Fruit fly (Drosophila melanogaster) whole organism, wandering third instar larva: ENCODE measurements around the gene Polr3G.

Experiments
- CG9705 ChIP-seq: fragments of 200-800 bp; sonication (Bioruptor generic); optimal IDR thresholded peaks from 2 replicates; lab custom pipeline; 2018; ENCODE audit warnings: missing biosample characterization, mild to moderate bottlenecking, missing genetic modification characterization
- CrebA ChIP-seq: fragments of 200-800 bp; sonication (Bioruptor generic); optimal IDR thresholded peaks from 2 replicates; lab custom pipeline; 2016; ENCODE audit warnings: missing biosample characterization, mild to moderate bottlenecking, missing genetic modification characterization, borderline replicate concordance
- Dif ChIP-seq: fragments of 200-275, 200-300 bp; sonication (Bioruptor generic); optimal IDR thresholded peaks from 2 replicates; lab custom pipeline; 2018; ENCODE audit warnings: missing biosample characterization, missing genetic modification characterization; ENCODE audit not compliant: partially characterized antibody
- GATAd ChIP-seq: sonication (Bioruptor generic); optimal IDR thresholded peaks from 2 replicates; lab custom pipeline; 2016; ENCODE audit warnings: missing biosample characterization, missing genetic modification characterization
- HLH106 ChIP-seq: fragments of 200-800 bp; optimal IDR thresholded peaks from 3 replicates; lab custom pipeline; 2019; ENCODE audit warnings: missing biosample characterization, mild to moderate bottlenecking, missing genetic modification characterization, moderate library complexity
- Hnf4 ChIP-seq: fragments of 200-800 bp; sonication (Bioruptor generic); optimal IDR thresholded peaks from 2 replicates; lab custom pipeline; 2016; ENCODE audit warnings: missing biosample characterization, mild to moderate bottlenecking, missing genetic modification characterization
- Hr78 ChIP-seq: fragments of >200 bp; optimal IDR thresholded peaks from 2 replicates; lab custom pipeline; 2017; ENCODE audit warnings: missing biosample characterization, missing genetic modification characterization
- Jra ChIP-seq: sonication (Bioruptor generic); optimal IDR thresholded peaks from 2 replicates; lab custom pipeline; 2016; ENCODE audit warnings: missing biosample characterization, missing genetic modification characterization
- Mio ChIP-seq: sonication (Bioruptor generic); optimal IDR thresholded peaks from 2 replicates; lab custom pipeline; 2016; ENCODE audit warnings: missing biosample characterization, missing genetic modification characterization
- N ChIP-seq: fragments of >200 bp; optimal IDR thresholded peaks from 2 replicates; lab custom pipeline; 2018; ENCODE audit warnings: missing biosample characterization, missing external identifiers, missing genetic modification characterization
- Rel ChIP-seq, 2 experiments: fragments of 200-800 bp; sonication (Bioruptor generic) in 1 of 2; optimal IDR thresholded peaks; 2 replicates in 1 of 2; 3 replicates in 1 of 2; lab custom pipeline; 2016 to 2019; ENCODE audit warnings: mild to moderate bottlenecking in 2 of 2, missing biosample characterization in 2 of 2, missing genetic modification characterization in 2 of 2, moderate library complexity in 1 of 2
- Sp1 ChIP-seq: fragments of 200-800 bp; sonication (Bioruptor generic); optimal IDR thresholded peaks from 3 replicates; lab custom pipeline; 2019; ENCODE audit warnings: missing biosample characterization, mild to moderate bottlenecking, missing genetic modification characterization, moderate library complexity
- Vsx2 ChIP-seq: fragments of 200-300, 225-300 bp; sonication (Bioruptor generic); optimal IDR thresholded peaks from 2 replicates; lab custom pipeline; 2018; ENCODE audit warnings: missing biosample characterization, missing genetic modification characterization; ENCODE audit not compliant: partially characterized antibody
- br ChIP-seq: fragments of 200-800 bp; sonication (Bioruptor generic); optimal IDR thresholded peaks from 2 replicates; lab custom pipeline; 2016; ENCODE audit warnings: missing biosample characterization, missing genetic modification characterization
- brk ChIP-seq: fragments of 200-800 bp; sonication (Bioruptor generic); optimal IDR thresholded peaks from 2 replicates; lab custom pipeline; 2016; ENCODE audit warnings: missing biosample characterization, mild to moderate bottlenecking, missing genetic modification characterization
- dsf ChIP-seq: sonication (Bioruptor generic); optimal IDR thresholded peaks from 2 replicates; lab custom pipeline; 2016; ENCODE audit warnings: missing biosample characterization, missing genetic modification characterization, borderline replicate concordance
- ey ChIP-seq: fragments of 200-800 bp; sonication (Bioruptor generic); optimal IDR thresholded peaks from 2 replicates; lab custom pipeline; 2016; ENCODE audit warnings: missing biosample characterization, missing genetic modification characterization
- foxo ChIP-seq, 2 experiments: fragments of 200-800 bp; sonication (Bioruptor generic); optimal IDR thresholded peaks; 2 replicates in 1 of 2; 3 replicates in 1 of 2; lab custom pipeline; 2016 to 2017; ENCODE audit warnings: missing biosample characterization in 2 of 2, missing genetic modification characterization in 2 of 2
- fru ChIP-seq: fragments of 200-800 bp; sonication (Bioruptor generic); optimal IDR thresholded peaks from 3 replicates; lab custom pipeline; 2016; ENCODE audit warnings: missing biosample characterization, mild to moderate bottlenecking, missing genetic modification characterization
- h ChIP-seq: fragments of 200-800 bp; sonication (Bioruptor generic); optimal IDR thresholded peaks from 3 replicates; lab custom pipeline; 2016; ENCODE audit warnings: missing biosample characterization, mild to moderate bottlenecking, missing genetic modification characterization
- jim ChIP-seq: fragments of 175-275, 200-325 bp; sonication (Bioruptor generic); optimal IDR thresholded peaks from 2 replicates; lab custom pipeline; 2016; ENCODE audit warnings: missing biosample characterization, mild to moderate bottlenecking, missing genetic modification characterization
- lola ChIP-seq: fragments of >200 bp; optimal IDR thresholded peaks from 2 replicates; lab custom pipeline; 2017; ENCODE audit warnings: missing biosample characterization, missing genetic modification characterization
- rgr ChIP-seq: fragments of 200-800 bp; sonication (Bioruptor generic); optimal IDR thresholded peaks from 3 replicates; lab custom pipeline; 2016; ENCODE audit warnings: missing biosample characterization, mild to moderate bottlenecking, missing genetic modification characterization
- sage ChIP-seq: fragments of 200-800 bp; sonication (Bioruptor generic); optimal IDR thresholded peaks from 2 replicates; lab custom pipeline; 2016; ENCODE audit warnings: missing biosample characterization, mild to moderate bottlenecking, missing genetic modification characterization
- sv ChIP-seq: fragments of 200-800 bp; sonication (Bioruptor generic); optimal IDR thresholded peaks from 3 replicates; lab custom pipeline; 2016; ENCODE audit warnings: missing biosample characterization, missing genetic modification characterization
- tai ChIP-seq: sonication (Bioruptor generic); optimal IDR thresholded peaks from 2 replicates; lab custom pipeline; 2016; ENCODE audit warnings: missing biosample characterization, missing genetic modification characterization
- usp ChIP-seq: fragments of >200 bp; optimal IDR thresholded peaks from 2 replicates; lab custom pipeline; 2017; ENCODE audit warnings: missing biosample characterization, missing genetic modification characterization

The Polr3G gene

DNA sequence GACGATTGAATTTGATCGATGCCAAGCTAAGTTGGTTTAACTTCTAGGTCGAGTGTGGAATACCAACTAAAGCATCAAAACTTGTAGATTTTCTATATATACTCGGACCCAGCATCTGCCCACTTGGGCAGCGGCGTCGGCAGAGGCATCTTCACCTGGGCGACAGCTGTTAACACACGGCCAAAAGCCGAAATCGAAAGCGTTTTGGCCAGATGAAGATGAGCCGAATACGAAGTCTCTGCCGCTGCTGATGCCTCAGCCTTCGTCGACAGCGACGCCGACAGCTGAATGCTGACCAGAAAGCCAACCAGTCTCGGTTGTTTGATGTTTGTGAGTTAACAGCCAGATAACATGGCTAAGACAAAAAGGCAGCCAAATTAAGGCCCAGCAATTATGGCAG lies 38.0 kb downstream of the Polr3G start, which contains the start of gene CG13731:
Gene CG13731, minus strand, starts transcription at position 62 of the 400 bp plus-strand sequence.
- no peak for TF ChIP-seq brk
- TF ChIP-seq CrebA (GFP tag; lab: Kevin White, UChicago): no peak
- no peak for TF ChIP-seq Dif (GFP tag; lab: Kevin White, UChicago)
- TF ChIP-seq GATAd: peak; percentile 6

DNA sequence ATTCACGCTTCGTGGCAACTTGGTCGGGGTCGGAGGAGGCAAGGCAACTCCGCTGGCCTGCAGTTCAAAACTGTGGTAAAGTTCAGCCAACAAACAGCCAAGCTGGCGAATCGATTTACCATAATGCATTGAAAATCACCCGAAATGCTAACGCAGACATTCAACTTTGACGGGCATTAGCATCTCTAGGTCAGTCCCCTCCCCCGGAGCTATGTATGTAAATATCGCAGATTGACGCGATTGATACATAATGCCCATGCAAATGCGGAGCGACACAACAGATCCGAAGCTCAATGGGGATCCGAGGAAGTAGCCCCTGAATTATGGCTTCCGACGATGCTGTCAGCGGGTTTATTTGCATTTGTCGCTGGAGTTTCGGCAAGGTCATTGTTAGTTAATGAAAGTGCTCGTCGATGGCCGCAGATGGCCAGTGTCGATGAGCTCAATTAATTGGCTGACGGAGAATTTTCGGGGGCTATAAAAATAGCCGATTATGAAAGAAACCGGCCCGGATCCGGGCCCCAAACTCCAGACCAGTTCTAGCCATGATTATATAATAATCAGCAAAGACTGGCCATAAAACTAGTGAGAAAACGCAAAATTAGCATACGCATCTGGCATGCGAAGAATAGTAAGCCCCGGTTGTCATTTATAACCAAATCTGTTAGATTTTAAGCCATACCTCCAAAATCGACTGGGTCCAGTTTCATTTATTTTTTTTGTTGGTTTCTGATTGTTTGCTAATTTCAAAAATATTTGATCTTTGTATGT lies 40.1 kb downstream of the Polr3G start:
- no peak for TF ChIP-seq CG9705 (GFP tag; lab: Kevin White, UChicago)
- TF ChIP-seq lola (GFP tag; lab: Kevin White, UChicago): no peak
- no peak for TF ChIP-seq brk
- no peak for TF ChIP-seq Hr78 (GFP tag; lab: Kevin White, UChicago)
- TF ChIP-seq rgr: no peak
- TF ChIP-seq Vsx2 (GFP tag; lab: Kevin White, UChicago): no peak
- no peak for TF ChIP-seq Mio (GFP tag; lab: Kevin White, UChicago)
- no peak for TF ChIP-seq CrebA (GFP tag; lab: Kevin White, UChicago)
- TF ChIP-seq Jra (GFP tag; lab: Kevin White, UChicago): no peak

DNA sequence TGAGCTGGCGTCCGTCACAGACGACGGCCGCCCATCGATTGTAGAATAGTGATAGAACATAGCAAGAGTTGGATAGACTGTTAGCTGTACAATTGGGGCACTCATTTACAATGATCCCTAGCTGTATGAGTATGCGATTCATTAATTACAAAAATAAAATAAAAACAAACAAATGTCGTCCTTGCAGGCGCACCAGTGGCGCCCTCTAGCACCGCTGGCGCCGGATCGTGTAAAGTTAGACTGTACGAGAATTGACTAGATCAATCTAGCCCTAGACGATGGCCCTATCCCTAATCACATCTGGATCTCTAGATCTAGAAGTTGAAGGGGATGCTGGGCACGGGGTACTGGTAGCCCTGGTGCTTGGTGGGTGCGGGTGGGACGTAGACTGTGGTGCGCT lies 43.2 kb downstream of the Polr3G start:
- TF ChIP-seq tai (GFP tag; lab: Kevin White, UChicago) (no peak), br (GFP tag; lab: Kevin White, UChicago) (no peak), sage (GFP tag; lab: Kevin White, UChicago) (no peak), usp (GFP tag; lab: Kevin White, UChicago) (no peak), dsf (GFP tag; lab: Kevin White, UChicago) (no peak), fru (no peak), rgr (no peak), ey (GFP tag; lab: Kevin White, UChicago) (no peak), CrebA (GFP tag; lab: Kevin White, UChicago) (no peak)

DNA sequence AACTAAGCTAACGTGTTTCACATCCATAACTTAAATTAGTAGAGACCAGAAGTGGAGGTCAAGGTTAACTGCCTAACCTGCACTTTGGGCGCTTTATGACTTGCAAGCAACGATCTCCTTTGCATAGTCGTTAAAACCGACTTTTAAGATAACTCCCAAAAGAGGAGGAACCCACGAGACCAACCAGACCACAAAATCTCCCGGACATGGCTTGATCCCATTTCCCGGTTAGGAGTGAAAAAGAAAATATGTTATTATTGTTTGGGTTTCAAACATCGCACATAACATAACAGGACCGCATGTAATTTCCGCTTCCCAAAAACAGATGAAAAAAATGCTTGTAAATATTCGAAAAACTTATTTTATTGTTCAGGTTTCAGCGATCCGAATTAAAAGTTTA lies 43.6 kb downstream of the Polr3G start:
- TF ChIP-seq CrebA (GFP tag; lab: Kevin White, UChicago) (no peak), Hnf4 (GFP tag; lab: Kevin White, UChicago) (no peak), h (GFP tag; lab: Kevin White, UChicago) (no peak), sv (GFP tag; lab: Kevin White, UChicago) (no peak), rgr (no peak), CG9705 (GFP tag; lab: Kevin White, UChicago) (no peak)

DNA sequence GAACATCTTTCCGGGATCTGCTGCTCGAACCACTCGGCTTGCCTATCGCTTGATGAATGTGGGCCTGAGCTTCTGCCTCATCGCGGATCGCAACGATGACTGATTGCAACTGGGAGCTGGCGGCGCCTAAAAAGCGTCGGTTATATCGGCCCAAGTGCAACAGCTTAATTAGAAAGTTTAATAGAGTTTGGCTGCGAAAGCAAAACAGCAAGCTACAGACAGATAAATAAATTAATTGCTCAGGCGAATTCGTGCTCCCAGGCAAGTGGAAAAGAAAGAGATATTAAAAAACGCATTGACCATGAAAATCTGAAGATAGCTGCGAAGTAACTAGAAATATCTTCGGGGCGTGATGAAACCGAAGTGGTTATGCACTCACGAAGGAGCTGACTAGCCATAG lies 44.3 kb downstream of the Polr3G start, which contains the start of gene CG13728:
Gene CG13728, minus strand, starts transcription at position 101 of the 400 bp plus-strand sequence.
- no peak for TF ChIP-seq fru

DNA sequence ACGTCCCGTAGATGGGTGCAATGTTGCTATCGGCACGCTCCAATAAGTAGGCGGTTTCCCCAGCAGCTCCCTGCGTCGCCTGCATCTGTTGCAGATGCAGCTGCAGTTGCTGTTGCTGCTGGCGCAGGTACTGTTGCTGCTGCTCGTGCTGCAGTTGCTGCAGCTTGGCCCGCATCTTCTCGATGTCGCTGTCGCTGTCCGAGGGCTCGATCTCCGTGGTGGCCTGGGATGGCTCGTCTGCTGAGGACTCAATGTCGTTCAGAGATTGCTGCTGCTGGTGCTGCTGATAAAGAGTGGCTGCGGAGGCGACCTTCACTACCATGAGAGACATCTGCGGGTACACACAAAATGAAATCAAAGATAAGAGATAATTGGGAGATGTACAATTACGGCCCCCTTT lies 44.9 kb downstream of the Polr3G start:
- TF ChIP-seq Vsx2 (GFP tag; lab: Kevin White, UChicago) (no peak), jim (GFP tag; lab: Kevin White, UChicago) (no peak), N (no peak), HLH106 (no peak), Rel (GFP tag; optimal IDR thresholded peaks at IDR 0.05; lab: Kevin White, UChicago) (no peak), Rel (tag; optimal IDR thresholded peaks at IDR 0.05; lab: Kevin White, UChicago) (no peak), fru (no peak), GATAd (no peak), Sp1 (GFP tag; lab: Kevin White, UChicago) (no peak), foxo (GFP tag; optimal IDR thresholded peaks at IDR 0.05; lab: Kevin White, UChicago) (no peak), Dif (GFP tag; lab: Kevin White, UChicago) (no peak), brk (no peak), CG9705 (GFP tag; lab: Kevin White, UChicago) (no peak), rgr (no peak)
